Fruit fly (Drosophila melanogaster) whole organism, embryonic: Measurements from ENCODE around the gene CG7304.
A peak's percentile ranks its signal among the peaks of the same experiment; 100 is the strongest.

Experiments
- BEAF-32 ChIP-seq: fragments of 200-800 bp; sonication (Bioruptor generic); optimal IDR thresholded peaks from 3 replicates; lab custom pipeline; 2017; ENCODE audit warnings: missing biosample characterization, missing genetic modification characterization, mild to moderate bottlenecking, moderate library complexity, missing genetic modification reagents
- Bgb ChIP-seq: fragments of 200-800 bp; sonication (Bioruptor generic); IDR thresholded peaks from 2 replicates; pipeline ENCODE4 v1.3.6; 2022; ENCODE audit warnings: missing biosample characterization, missing genetic modification characterization; ENCODE audit not compliant: partially characterized antibody
- CG10274 ChIP-seq: fragments of 200-800 bp; sonication (Bioruptor generic); optimal IDR thresholded peaks from 3 replicates; lab custom pipeline; 2017; ENCODE audit warnings: missing biosample characterization, mild to moderate bottlenecking, missing genetic modification characterization
- CG10366 ChIP-seq: fragments of 200-800 bp; sonication (Bioruptor generic); IDR thresholded peaks from 2 replicates; pipeline ENCODE4 v1.3.6; 2022; ENCODE audit warnings: missing biosample characterization, missing genetic modification characterization
- CG10431 ChIP-seq: fragments of 200-800 bp; sonication (Bioruptor generic); optimal IDR thresholded peaks from 3 replicates; lab custom pipeline; 2018; ENCODE audit warnings: missing biosample characterization, mild to moderate bottlenecking, missing genetic modification characterization
- CG10543 ChIP-seq: fragments of 200-800 bp; sonication (Bioruptor generic); optimal IDR thresholded peaks from 3 replicates; lab custom pipeline; 2017; ENCODE audit warnings: missing biosample characterization, mild to moderate bottlenecking, missing genetic modification characterization, moderate library complexity
- CG10565 ChIP-seq: fragments of 200-800 bp; sonication (Bioruptor generic); optimal IDR thresholded peaks from 3 replicates; lab custom pipeline; 2016; ENCODE audit warnings: missing biosample characterization, mild to moderate bottlenecking, missing genetic modification characterization
- CG11456 ChIP-seq: fragments of 200-800 bp; sonication (Bioruptor generic); IDR thresholded peaks from 3 replicates; pipeline ENCODE4 v1.3.6; 2022; ENCODE audit warnings: missing biosample characterization, missing genetic modification characterization
- CG12071 ChIP-seq: fragments of 200-800 bp; sonication (Bioruptor generic); optimal IDR thresholded peaks from 3 replicates; lab custom pipeline; 2018; ENCODE audit warnings: missing biosample characterization, mild to moderate bottlenecking, missing genetic modification characterization
- CG12659 ChIP-seq: fragments of 200-800 bp; sonication (Bioruptor generic); optimal IDR thresholded peaks from 3 replicates; lab custom pipeline; 2017; ENCODE audit warnings: mild to moderate bottlenecking, missing biosample characterization, missing genetic modification reagents, missing genetic modification characterization
- CG13123 ChIP-seq: fragments of 200-800 bp; sonication (Bioruptor generic); optimal IDR thresholded peaks from 2 replicates; lab custom pipeline; 2016; ENCODE audit warnings: missing biosample characterization, missing genetic modification characterization
- CG13775 ChIP-seq: fragments of 200-800 bp; sonication (Bioruptor generic); optimal IDR thresholded peaks from 3 replicates; lab custom pipeline; 2017; ENCODE audit warnings: missing biosample characterization, mild to moderate bottlenecking, missing genetic modification characterization
- CG14050 ChIP-seq: fragments of 200-800 bp; sonication (Bioruptor generic); IDR thresholded peaks from 3 replicates; pipeline ENCODE4 v1.3.6; 2022; ENCODE audit warnings: missing biosample characterization, missing genetic modification characterization
- CG14667 ChIP-seq: fragments of 200-800 bp; sonication (Bioruptor generic); IDR thresholded peaks from 2 replicates; pipeline ENCODE4 v1.3.6; 2022; ENCODE audit warnings: missing biosample characterization, missing genetic modification characterization
- CG32767 ChIP-seq: fragments of 200-800 bp; sonication (Bioruptor generic); IDR thresholded peaks from 2 replicates; pipeline ENCODE4 v1.3.6; 2022; ENCODE audit warnings: missing biosample characterization, missing genetic modification characterization
- CG32772 ChIP-seq: fragments of 200-800 bp; sonication (Bioruptor generic); IDR thresholded peaks from 2 replicates; pipeline ENCODE4 v1.3.6; 2022; ENCODE audit warnings: missing biosample characterization, missing genetic modification characterization
- CG4282 ChIP-seq: fragments of 200-800 bp; sonication (Bioruptor generic); optimal IDR thresholded peaks from 2 replicates; lab custom pipeline; 2016; ENCODE audit warnings: missing biosample characterization, missing genetic modification characterization
- CG6813 ChIP-seq: fragments of 200-800 bp; sonication (Bioruptor generic); optimal IDR thresholded peaks from 2 replicates; lab custom pipeline; 2017; ENCODE audit warnings: missing biosample characterization, missing genetic modification characterization, mild to moderate bottlenecking, moderate library complexity, missing genetic modification reagents
- CG7271 ChIP-seq: fragments of 200-800 bp; sonication (Bioruptor generic); optimal IDR thresholded peaks from 2 replicates; lab custom pipeline; 2018; ENCODE audit warnings: missing biosample characterization, mild to moderate bottlenecking, missing genetic modification characterization, moderate library complexity
- CG7357 ChIP-seq: fragments of 200-800 bp; sonication (Bioruptor generic); IDR thresholded peaks from 3 replicates; pipeline ENCODE4 v1.3.6; 2022; ENCODE audit warnings: missing biosample characterization, missing genetic modification characterization
- CG7987 ChIP-seq: fragments of 200-800 bp; sonication (Bioruptor generic); optimal IDR thresholded peaks from 2 replicates; lab custom pipeline; 2018; ENCODE audit warnings: missing biosample characterization, mild to moderate bottlenecking, missing genetic modification characterization, moderate library complexity
- CG9876 ChIP-seq: fragments of 200-800 bp; sonication (Bioruptor generic); optimal IDR thresholded peaks from 2 replicates; lab custom pipeline; 2016; ENCODE audit warnings: missing biosample characterization, missing genetic modification characterization
- CTCF ChIP-seq: fragments of 200-800 bp; sonication (Bioruptor generic); optimal IDR thresholded peaks from 2 replicates; lab custom pipeline; 2017; ENCODE audit warnings: missing biosample characterization, mild to moderate bottlenecking, missing genetic modification characterization, moderate library complexity
- Dad ChIP-seq: fragments of 200-800 bp; sonication (Bioruptor generic); optimal IDR thresholded peaks from 3 replicates; lab custom pipeline; 2016; ENCODE audit warnings: missing biosample characterization, missing genetic modification characterization
- Dip2 ChIP-seq: fragments of 200-800 bp; sonication (Bioruptor generic); IDR thresholded peaks from 2 replicates; pipeline ENCODE4 v1.3.6; 2022; ENCODE audit warnings: missing biosample characterization, missing genetic modification characterization
- HmgZ ChIP-seq: fragments of 200-800 bp; sonication (Bioruptor generic); optimal IDR thresholded peaks from 2 replicates; lab custom pipeline; 2018; ENCODE audit warnings: missing biosample characterization, mild to moderate bottlenecking, missing genetic modification characterization
- Mad ChIP-seq: fragments of 200-800 bp; sonication (Bioruptor generic); optimal IDR thresholded peaks from 2 replicates; lab custom pipeline; 2016; ENCODE audit warnings: missing biosample characterization, missing genetic modification characterization
- Nf-YB ChIP-seq: fragments of 200-800 bp; sonication (Bioruptor generic); optimal IDR thresholded peaks from 3 replicates; lab custom pipeline; 2019; ENCODE audit warnings: missing biosample characterization, mild to moderate bottlenecking, missing genetic modification characterization, moderate library complexity
- Rfx ChIP-seq: fragments of 200-800 bp; sonication (Bioruptor generic); IDR thresholded peaks from 2 replicates; pipeline ENCODE4 v1.3.6; 2022; ENCODE audit warnings: missing biosample characterization, missing genetic modification characterization
- Six4 ChIP-seq: fragments of 200-800 bp; sonication (Bioruptor generic); optimal IDR thresholded peaks from 2 replicates; lab custom pipeline; 2016; ENCODE audit warnings: missing biosample characterization, missing genetic modification characterization
- TFAM ChIP-seq: fragments of 200-800 bp; sonication (Bioruptor generic); optimal IDR thresholded peaks from 2 replicates; lab custom pipeline; 2017; ENCODE audit warnings: missing biosample characterization, missing genetic modification characterization, inconsistent platforms
- ab ChIP-seq: fragments of 200-800 bp; sonication (Bioruptor generic); optimal IDR thresholded peaks from 2 replicates; lab custom pipeline; 2016; ENCODE audit warnings: missing biosample characterization, missing genetic modification characterization
- bbx ChIP-seq: fragments of 200-800 bp; sonication (Bioruptor generic); IDR thresholded peaks from 2 replicates; pipeline ENCODE4 v1.3.6; 2022; ENCODE audit warnings: missing biosample characterization, missing genetic modification characterization; ENCODE audit not compliant: partially characterized antibody
- cad ChIP-seq: fragments of >200 bp; optimal IDR thresholded peaks from 2 replicates; lab custom pipeline; 2017; ENCODE audit warnings: missing biosample characterization, missing genetic modification characterization
- chif ChIP-seq, 2 experiments: fragments of 200-800 bp; sonication (Bioruptor generic); optimal IDR thresholded peaks; 3 replicates each; lab custom pipeline; 2016; ENCODE audit warnings: missing biosample characterization in 2 of 2, missing genetic modification characterization in 2 of 2
- croc ChIP-seq: fragments of 200-800 bp; sonication (Bioruptor generic); conservative IDR thresholded peaks from 3 replicates; pipeline ENCODE4 v1.3.6; 2022; ENCODE audit warnings: missing biosample characterization, missing genetic modification characterization
- disco-r ChIP-seq: fragments of 200-800 bp; sonication (Bioruptor generic); optimal IDR thresholded peaks from 2 replicates; lab custom pipeline; 2016; ENCODE audit warnings: missing biosample characterization, missing genetic modification characterization
- eve ChIP-seq, 2 experiments: fragments of >200 bp; optimal IDR thresholded peaks; 2 replicates each; lab custom pipeline; 2017; ENCODE audit warnings: missing biosample characterization in 2 of 2, missing genetic modification characterization in 2 of 2
- fd102C ChIP-seq: fragments of 200-800 bp; sonication (Bioruptor generic); optimal IDR thresholded peaks from 2 replicates; lab custom pipeline; 2018; ENCODE audit warnings: missing biosample characterization, mild to moderate bottlenecking, missing genetic modification characterization, moderate library complexity
- fd64A ChIP-seq: fragments of 200-800 bp; sonication (Bioruptor generic); optimal IDR thresholded peaks from 3 replicates; lab custom pipeline; 2018; ENCODE audit warnings: missing biosample characterization, mild to moderate bottlenecking, missing genetic modification characterization
- gt ChIP-seq: fragments of 200-800 bp; sonication (Bioruptor generic); IDR thresholded peaks from 2 replicates; pipeline ENCODE4 v1.3.6; 2022; ENCODE audit warnings: missing biosample characterization, missing genetic modification characterization
- h ChIP-seq: fragments of >200 bp; optimal IDR thresholded peaks from 2 replicates; lab custom pipeline; 2017
- jigr1 ChIP-seq: fragments of 200-800 bp; sonication (Bioruptor generic); IDR thresholded peaks from 3 replicates; pipeline ENCODE4 v1.3.6; 2022; ENCODE audit warnings: missing biosample characterization, missing genetic modification characterization
- klu ChIP-seq: fragments of 200-800 bp; sonication (Bioruptor generic); IDR thresholded peaks from 2 replicates; pipeline ENCODE4 v1.3.6; 2022; ENCODE audit warnings: missing biosample characterization, missing genetic modification characterization
- nerfin-2 ChIP-seq: fragments of 200-800 bp; sonication (Bioruptor generic); IDR thresholded peaks from 2 replicates; pipeline ENCODE4 v1.3.6; 2022; ENCODE audit warnings: missing biosample characterization, missing genetic modification characterization; ENCODE audit not compliant: partially characterized antibody
- pzg ChIP-seq: fragments of 200-800 bp; sonication (Bioruptor generic); optimal IDR thresholded peaks from 3 replicates; lab custom pipeline; 2018; ENCODE audit warnings: missing biosample characterization, mild to moderate bottlenecking, missing genetic modification characterization, moderate library complexity
- sc ChIP-seq, 3 experiments: fragments of >200 bp in 2 of 3; fragments of 200-800 bp in 1 of 3; sonication (Bioruptor generic) in 1 of 3; optimal IDR thresholded peaks; 2 replicates in 2 of 3; 3 replicates in 1 of 3; lab custom pipeline; 2017; ENCODE audit warnings: mild to moderate bottlenecking in 1 of 3, missing biosample characterization in 1 of 3, missing genetic modification characterization in 1 of 3, missing genetic modification reagents in 1 of 3
- sob ChIP-seq: fragments of 200-800 bp; sonication (Bioruptor generic); IDR thresholded peaks from 2 replicates; pipeline ENCODE4 v1.3.6; 2022; ENCODE audit warnings: missing biosample characterization, missing genetic modification characterization
- sr ChIP-seq: fragments of 200-800 bp; sonication (Bioruptor generic); IDR thresholded peaks from 3 replicates; pipeline ENCODE4 v1.3.6; 2022; ENCODE audit warnings: missing biosample characterization, missing genetic modification characterization
- wor ChIP-seq: fragments of 200-800 bp; sonication (Bioruptor generic); IDR thresholded peaks from 2 replicates; pipeline ENCODE4 v1.3.6; 2022; ENCODE audit warnings: missing biosample characterization, missing genetic modification characterization
- zfh2 ChIP-seq: fragments of 200-800 bp; sonication (Bioruptor generic); optimal IDR thresholded peaks from 2 replicates; lab custom pipeline; 2016; ENCODE audit warnings: missing biosample characterization, missing genetic modification characterization

CG7304 gene

DNA sequence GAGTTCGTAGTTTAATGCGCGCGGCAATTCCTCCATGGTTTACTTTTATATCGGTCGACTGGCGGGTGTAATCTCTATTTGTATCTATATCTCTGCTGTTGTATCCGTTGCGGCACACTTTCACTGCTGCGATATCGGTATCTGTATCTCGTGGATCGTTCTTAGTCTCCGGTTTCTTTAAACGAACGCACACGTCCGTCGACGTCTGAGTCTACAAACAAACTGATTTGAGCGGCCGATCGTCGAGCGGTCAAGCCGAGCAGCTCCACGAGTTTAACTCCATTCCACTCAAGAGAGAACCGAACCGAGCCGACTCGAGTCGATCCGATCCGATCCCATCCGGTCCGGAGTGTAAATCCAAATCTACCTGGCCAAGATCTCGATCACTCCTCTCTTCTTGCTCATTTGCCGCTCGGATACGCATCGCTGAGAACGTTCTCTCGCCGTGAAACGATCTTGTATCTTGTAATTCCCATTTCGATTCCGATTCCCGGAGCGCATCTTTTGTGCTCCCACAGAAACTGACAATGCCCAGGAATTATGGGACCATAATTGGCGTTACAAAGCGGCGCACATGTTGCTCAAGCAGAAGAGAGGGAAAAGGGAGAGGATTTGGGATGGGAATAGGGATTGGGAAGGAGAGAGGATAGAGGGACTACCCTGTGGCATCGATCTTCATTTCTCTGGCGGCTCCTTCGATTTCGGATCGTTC is 20.3 kb downstream of the CG7304 start, which contains the start of gene comm2 (continued):
- TF ChIP-seq fd64A (GFP tag; lab: Kevin White, UChicago) (peak; percentile 15), bbx (GFP tag; lab: Robert Waterston, UW) (peak; percentile 70), disco-r (GFP tag; lab: Kevin White, UChicago) (no peak), Nf-YB (no peak), eve (GFP tag; optimal IDR thresholded peaks at IDR 0.05; lab: Kevin White, UChicago) (no peak), CG12659 (GFP tag; lab: Kevin White, UChicago) (no peak), chif (GFP tag; optimal IDR thresholded peaks at IDR 0.05; lab: Kevin White, UChicago) (no peak), CG10366 (GFP tag; lab: Robert Waterston, UW) (no peak), Rfx (no peak), CTCF (GFP tag; lab: Kevin White, UChicago) (no peak), Bgb (peak; percentile 66), Dip2 (GFP tag; lab: Robert Waterston, UW) (no peak), CG10274 (GFP tag; lab: Kevin White, UChicago) (no peak), CG9876 (GFP tag; lab: Kevin White, UChicago) (no peak), Six4 (GFP tag; lab: Kevin White, UChicago) (no peak), cad (no peak), CG7987 (no peak), CG14050 (GFP tag; lab: Robert Waterston, UW) (no peak), CG13775 (GFP tag; lab: Kevin White, UChicago) (no peak), CG10543 (GFP tag; lab: Kevin White, UChicago) (no peak), Mad (peak; percentile 14), CG14667 (GFP tag; lab: Robert Waterston, UW) (no peak), gt (no peak), HmgZ (tag; lab: Kevin White, UChicago) (no peak), BEAF-32 (GFP tag; lab: Kevin White, UChicago) (no peak), CG12071 (GFP tag; lab: Kevin White, UChicago) (peak; percentile 15), klu (GFP tag; lab: Robert Waterston, UW) (no peak), CG7271 (tag; lab: Kevin White, UChicago) (no peak), wor (GFP tag; lab: Robert Waterston, UW) (no peak), TFAM (GFP tag; lab: Kevin White, UChicago) (no peak), CG10431 (GFP tag; lab: Kevin White, UChicago) (no peak), CG4282 (GFP tag; lab: Kevin White, UChicago) (no peak), CG11456 (no peak), nerfin-2 (GFP tag; lab: Robert Waterston, UW) (0 out of 2 replicates have a peak, but pooled peaks have one; percentile 20), CG13123 (GFP tag; lab: Kevin White, UChicago) (no peak), croc (no peak), ab (no peak), h (lab: Kevin White, UChicago) (no peak), sr (no peak), CG7357 (GFP tag; lab: Robert Waterston, UW) (no peak), zfh2 (GFP tag; lab: Kevin White, UChicago) (no peak), CG32772 (GFP tag; lab: Robert Waterston, UW) (no peak), CG32767 (peak; percentile 31; the same call in 1 of the 2 replicates), pzg (no peak), CG10565 (GFP tag; lab: Kevin White, UChicago) (no peak), sc (optimal IDR thresholded peaks at IDR 0.05; lab: Kevin White, UChicago) (no peak), sc (GFP tag; optimal IDR thresholded peaks at IDR 0.05; lab: Kevin White, UChicago) (no peak), Dad (peak; percentile 1), fd102C (GFP tag; lab: Kevin White, UChicago) (no peak), jigr1 (no peak), sob (GFP tag; lab: Robert Waterston, UW) (peak; percentile 24; the same call in 1 of the 2 replicates), CG6813 (GFP tag; lab: Kevin White, UChicago) (no peak)
